Fruit fly (Drosophila melanogaster): ENCODE measurements around the gene CG33270.
A peak's percentile ranks its signal among the peaks of the same experiment; 100 is the strongest.

The CG33270 gene

DNA sequence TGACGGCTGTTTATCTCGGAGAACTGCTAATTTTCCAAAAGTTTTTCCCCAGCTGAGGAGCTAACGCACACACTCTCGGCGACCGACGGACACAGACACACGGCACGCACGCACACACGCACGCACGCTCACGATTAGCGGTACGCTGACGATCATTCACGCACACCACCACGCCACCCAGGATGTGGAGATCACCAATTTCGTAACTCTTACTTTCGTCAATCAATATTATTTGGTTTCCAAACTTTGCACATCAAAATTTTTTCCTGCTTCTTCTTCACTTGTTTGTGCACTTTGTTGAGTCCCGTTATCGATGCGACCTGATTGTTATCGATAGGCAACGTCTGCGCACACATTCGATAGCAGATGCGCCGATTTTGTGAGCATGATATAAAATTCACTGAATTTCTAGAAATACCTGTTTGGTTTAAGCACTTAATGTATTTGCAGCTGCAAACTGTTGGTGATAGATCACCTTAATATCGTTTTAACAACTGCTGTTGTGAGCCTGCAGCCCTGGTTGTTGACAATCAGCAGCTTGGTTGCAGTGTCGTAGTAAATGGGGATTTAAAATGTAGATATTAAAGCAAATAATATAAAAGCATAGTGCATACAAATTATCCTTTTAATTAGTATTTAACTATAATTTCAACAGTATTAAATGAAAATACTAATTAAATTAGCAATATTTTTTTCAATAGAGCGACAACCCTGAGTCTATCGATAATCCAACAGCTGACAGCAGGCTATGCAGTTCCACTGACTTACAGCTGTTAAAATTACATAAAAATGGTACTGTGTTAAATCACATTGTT, 16.3 kb downstream of the CG33270 start, which contains the start of the genes CG7394 and Mob2 (continued):
- TF ChIP-seq vvl (GFP tag; IDR thresholded peaks at IDR 0.05) (peak; percentile 94), croc (GFP tag; conservative IDR thresholded peaks at IDR 0.05) (peak; percentile 64), CG9609 (GFP tag; optimal IDR thresholded peaks at IDR 0.05) (peak; percentile 75), al (GFP tag; IDR thresholded peaks at IDR 0.05) (peak; percentile 86), pros (GFP tag; optimal IDR thresholded peaks at IDR 0.05) (no peak), gem (tag; optimal IDR thresholded peaks at IDR 0.05) (peak; percentile 94), HmgZ (tag; optimal IDR thresholded peaks at IDR 0.05) (peak; percentile 92), CG7745 (tag; optimal IDR thresholded peaks at IDR 0.05) (no peak), Rfx (GFP tag; IDR thresholded peaks at IDR 0.05) (peak; percentile 94), CG31441 (GFP tag; IDR thresholded peaks at IDR 0.05) (peak; percentile 84), CG4282 (GFP tag; optimal IDR thresholded peaks at IDR 0.05) (peak; percentile 49), pb (GFP tag; optimal IDR thresholded peaks at IDR 0.05) (peak; percentile 57), CG14710 (tag; optimal IDR thresholded peaks at IDR 0.05) (peak; percentile 92), CG6654 (GFP tag; optimal IDR thresholded peaks at IDR 0.05) (peak; percentile 28), lmd (GFP tag; IDR thresholded peaks at IDR 0.05) (peak; percentile 87), chn (GFP tag; optimal IDR thresholded peaks at IDR 0.05) (peak; percentile 85), CG17829 (tag; optimal IDR thresholded peaks at IDR 0.05) (peak; percentile 88), CG17361 (GFP tag; IDR thresholded peaks at IDR 0.05) (peak; percentile 82), wor (GFP tag; IDR thresholded peaks at IDR 0.05) (peak; percentile 80), CG12104 (GFP tag; optimal IDR thresholded peaks at IDR 0.05) (peak; percentile 73), stwl (tag; optimal IDR thresholded peaks at IDR 0.05) (peak; percentile 92), Gug (GFP tag; IDR thresholded peaks at IDR 0.05) (peak; percentile 87; the same call in 3 of the 4 replicates), Elba2 (GFP tag; optimal IDR thresholded peaks at IDR 0.05) (peak; percentile 64), Optix (GFP tag; IDR thresholded peaks at IDR 0.05) (peak; percentile 75), CG11504 (tag; optimal IDR thresholded peaks at IDR 0.05) (peak; percentile 89), MTF-1 (GFP tag; optimal IDR thresholded peaks at IDR 0.05; ENCODE audit: borderline replicate concordance) (peak; percentile 76), jumu (GFP tag; optimal IDR thresholded peaks at IDR 0.05) (peak; percentile 74), H15 (GFP tag; IDR thresholded peaks at IDR 0.05) (peak; percentile 88), NC2α (GFP tag; optimal IDR thresholded peaks at IDR 0.05) (peak; percentile 17), CG6683 (GFP tag; optimal IDR thresholded peaks at IDR 0.05) (peak; percentile 63), kah (GFP tag; optimal IDR thresholded peaks at IDR 0.05) (peak; percentile 43), mld (GFP tag; IDR thresholded peaks at IDR 0.05; ENCODE audit: partially characterized antibody) (0 out of 3 replicates have a peak, but pooled peaks have one; percentile 71), HLH3B (GFP tag; IDR thresholded peaks at IDR 0.05) (peak; percentile 91), CG8388 (GFP tag; optimal IDR thresholded peaks at IDR 0.05) (peak; percentile 81), her (GFP tag; optimal IDR thresholded peaks at IDR 0.05) (peak; percentile 46), CG9817 (tag; optimal IDR thresholded peaks at IDR 0.05) (peak; percentile 84), CG10543 (GFP tag; optimal IDR thresholded peaks at IDR 0.05) (peak; percentile 89), shn (GFP tag; optimal IDR thresholded peaks at IDR 0.05) (peak; percentile 59), TFAM (GFP tag; optimal IDR thresholded peaks at IDR 0.05) (no peak), CG10565 (GFP tag; optimal IDR thresholded peaks at IDR 0.05) (no peak), CG16863 (GFP tag; optimal IDR thresholded peaks at IDR 0.05) (peak; percentile 73), CG2202 (tag; optimal IDR thresholded peaks at IDR 0.05) (peak; percentile 84), Atf3 (GFP tag; optimal IDR thresholded peaks at IDR 0.05) (peak; percentile 77), NK7.1 (GFP tag; optimal IDR thresholded peaks at IDR 0.05) (peak; percentile 39), CHES-1-like (GFP tag; optimal IDR thresholded peaks at IDR 0.05) (peak; percentile 88), Bgb (GFP tag; IDR thresholded peaks at IDR 0.05; ENCODE audit: partially characterized antibody) (peak; percentile 83), gcm2 (GFP tag; optimal IDR thresholded peaks at IDR 0.05) (peak; percentile 41), BEAF-32 (GFP tag; optimal IDR thresholded peaks at IDR 0.05) (peak; percentile 91), bsh (GFP tag; optimal IDR thresholded peaks at IDR 0.05) (peak in 1 of 2 experiments; percentile 94)

Data from whole organism, embryonic.